Fruit fly (Drosophila melanogaster): ENCODE measurements around the gene CG6508.

dm6 chr2L:10795731-10796130 is 23.2 kb upstream of the CG6508 start:
- no peak for TF ChIP-seq CG8478 (optimal IDR thresholded peaks at IDR 0.05)
- TF ChIP-seq CTCF (optimal IDR thresholded peaks at IDR 0.05) = no peak
